Fruit fly (Drosophila melanogaster): ENCODE results near the gene tral.

Gene tral

dm6 chr3L:12489952-12490351 lies 24.9 kb upstream of the tral start:
- TF ChIP-seq Hr83 (GFP tag; optimal IDR thresholded peaks at IDR 0.05; ENCODE audit: poor library complexity, severe bottlenecking) (peak; percentile 61), N (GFP tag; optimal IDR thresholded peaks at IDR 0.05) (no peak), dl (GFP tag; optimal IDR thresholded peaks at IDR 0.05; ENCODE audit: insufficient read depth in 1 of 2, partially characterized antibody in 2 of 2) (peak; percentile 83 to 93), Dif (GFP tag; optimal IDR thresholded peaks at IDR 0.05; ENCODE audit: partially characterized antibody) (peak; percentile 96), Rel (GFP tag; optimal IDR thresholded peaks at IDR 0.05) (peak; percentile 50), Rel (tag; optimal IDR thresholded peaks at IDR 0.05) (no peak), CrebA (GFP tag; optimal IDR thresholded peaks at IDR 0.05; ENCODE audit: borderline replicate concordance) (peak; percentile 51), woc (GFP tag; optimal IDR thresholded peaks at IDR 0.05) (no peak), fru (GFP tag; optimal IDR thresholded peaks at IDR 0.05) (no peak), OdsH (GFP tag; optimal IDR thresholded peaks at IDR 0.05) (no peak), sv (GFP tag; optimal IDR thresholded peaks at IDR 0.05) (no peak), Vsx2 (GFP tag; optimal IDR thresholded peaks at IDR 0.05; ENCODE audit: partially characterized antibody) (peak; percentile 80), Hnf4 (GFP tag; optimal IDR thresholded peaks at IDR 0.05) (no peak), usp (GFP tag; optimal IDR thresholded peaks at IDR 0.05) (no peak)

dm6 chr3L:12490418-12491035 lies 24.3 kb upstream of the tral start, which contains the start of gene CG10660:
CG10660 (minus strand) TSS chr3L:12490676.
- TF ChIP-seq tai (GFP tag; optimal IDR thresholded peaks at IDR 0.05): peak; percentile 81
- peak; percentile 93 for TF ChIP-seq ey (GFP tag; optimal IDR thresholded peaks at IDR 0.05)
- TF ChIP-seq sv (GFP tag; optimal IDR thresholded peaks at IDR 0.05): peak; percentile 82
- TF ChIP-seq Hr78 (GFP tag; optimal IDR thresholded peaks at IDR 0.05): no peak
- TF ChIP-seq Myc (optimal IDR thresholded peaks at IDR 0.05): no peak
- TF ChIP-seq OdsH (GFP tag; optimal IDR thresholded peaks at IDR 0.05): peak; percentile 95
- no peak for TF ChIP-seq usp (GFP tag; optimal IDR thresholded peaks at IDR 0.05)
- TF ChIP-seq Mio (GFP tag; optimal IDR thresholded peaks at IDR 0.05): peak; percentile 75
- TF ChIP-seq Hnf4 (GFP tag; optimal IDR thresholded peaks at IDR 0.05): peak; percentile 83
- peak; percentile 90 for TF ChIP-seq sage (GFP tag; optimal IDR thresholded peaks at IDR 0.05)
- TF ChIP-seq dl (GFP tag; optimal IDR thresholded peaks at IDR 0.05; ENCODE audit: insufficient read depth in 1 of 2, partially characterized antibody in 2 of 2): no peak
- TF ChIP-seq CG9705 (GFP tag; optimal IDR thresholded peaks at IDR 0.05): peak; percentile 43
- peak; percentile 52 for TF ChIP-seq dmrt93B (GFP tag; optimal IDR thresholded peaks at IDR 0.05)
- TF ChIP-seq lola (GFP tag; optimal IDR thresholded peaks at IDR 0.05): no peak
- TF ChIP-seq woc (GFP tag; optimal IDR thresholded peaks at IDR 0.05): peak; percentile 84
- no peak for TF ChIP-seq Abd-B (GFP tag; optimal IDR thresholded peaks at IDR 0.05)
- peak; percentile 92 for TF ChIP-seq br (GFP tag; optimal IDR thresholded peaks at IDR 0.05)
- TF ChIP-seq jim (GFP tag; optimal IDR thresholded peaks at IDR 0.05): no peak
- peak; percentile 94 for TF ChIP-seq h (GFP tag; optimal IDR thresholded peaks at IDR 0.05)
- peak; percentile 64 for TF ChIP-seq dsf (GFP tag; optimal IDR thresholded peaks at IDR 0.05; ENCODE audit: borderline replicate concordance)
- TF ChIP-seq brk (GFP tag; optimal IDR thresholded peaks at IDR 0.05): peak; percentile 91
- TF ChIP-seq GATAd (GFP tag; optimal IDR thresholded peaks at IDR 0.05): peak; percentile 37
- peak; percentile 59 for TF ChIP-seq Jra (GFP tag; optimal IDR thresholded peaks at IDR 0.05)
- TF ChIP-seq foxo (GFP tag; optimal IDR thresholded peaks at IDR 0.05): peak; percentile 80 to 95
- peak; percentile 95 for TF ChIP-seq fru (GFP tag; optimal IDR thresholded peaks at IDR 0.05)
- TF ChIP-seq Dif (GFP tag; optimal IDR thresholded peaks at IDR 0.05; ENCODE audit: partially characterized antibody): peak; percentile 3
- peak; percentile 87 for TF ChIP-seq psq (GFP tag; optimal IDR thresholded peaks at IDR 0.05)
- no peak for TF ChIP-seq pan (optimal IDR thresholded peaks at IDR 0.05)
- TF ChIP-seq rgr (GFP tag; optimal IDR thresholded peaks at IDR 0.05): peak; percentile 97
- no peak for TF ChIP-seq Vsx2 (GFP tag; optimal IDR thresholded peaks at IDR 0.05; ENCODE audit: partially characterized antibody)
- TF ChIP-seq Dfd (GFP tag; optimal IDR thresholded peaks at IDR 0.05): no peak
- TF ChIP-seq HLH106 (tag; optimal IDR thresholded peaks at IDR 0.05): peak; percentile 77
- TF ChIP-seq CG32264 (GFP tag; optimal IDR thresholded peaks at IDR 0.05): peak; percentile 90
- TF ChIP-seq Hr83 (GFP tag; optimal IDR thresholded peaks at IDR 0.05; ENCODE audit: poor library complexity, severe bottlenecking): peak; percentile 35
- TF ChIP-seq Rel (GFP tag; optimal IDR thresholded peaks at IDR 0.05): peak; percentile 61
- peak; percentile 18 for TF ChIP-seq Rel (tag; optimal IDR thresholded peaks at IDR 0.05)
- TF ChIP-seq Sp1 (GFP tag; optimal IDR thresholded peaks at IDR 0.05): peak; percentile 88
- no peak for TF ChIP-seq N (GFP tag; optimal IDR thresholded peaks at IDR 0.05)
- no peak for TF ChIP-seq CrebA (GFP tag; optimal IDR thresholded peaks at IDR 0.05; ENCODE audit: borderline replicate concordance)
